In the genomic region with DNA sequence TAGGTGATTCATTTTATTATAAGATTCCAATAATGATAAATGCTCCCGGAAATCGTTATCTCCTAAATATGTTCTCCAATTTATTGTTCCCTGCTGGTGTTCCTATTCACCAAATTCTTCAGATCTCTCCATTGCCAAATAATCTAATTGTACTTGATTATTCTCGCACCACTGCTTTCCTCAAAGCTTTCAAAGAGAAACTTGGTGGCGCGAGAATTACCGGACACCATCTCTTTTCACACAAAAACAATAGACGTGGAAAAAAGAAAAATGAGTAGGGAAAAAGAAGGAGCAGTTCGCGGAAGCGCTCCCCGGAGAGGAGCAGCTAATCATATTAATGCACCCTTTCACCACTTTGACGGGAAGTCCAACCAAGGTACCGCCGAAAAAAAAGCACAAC, we compare ENCODE assay signal across 4 worm cellular contexts.
A peak's percentile ranks its signal among the peaks of the same experiment; 100 is the strongest.
TF ChIP-seq lines count a peak whose summit lies in the region.

No protein-coding gene starts in this region.

TF ChIP-seq in whole organism, L1 larva, 84 proteins besides CTCF, POLR2A, EP300 and RAD21:
- TF ChIP-seq lin-14 (GFP tag; optimal IDR thresholded peaks at IDR 0.05; lab: Kevin White, UChicago): peak; percentile 48
- TF ChIP-seq nhr-12 (tag; optimal IDR thresholded peaks at IDR 0.05; lab: Kevin White, UChicago): no peak
- no peak for TF ChIP-seq jun-1 (tag; optimal IDR thresholded peaks at IDR 0.05; lab: Kevin White, UChicago)

TF ChIP-seq in whole organism, L4 larva, 104 proteins besides CTCF, POLR2A, EP300 and RAD21:
- TF ChIP-seq dve-1 (tag; optimal IDR thresholded peaks at IDR 0.05; lab: Kevin White, UChicago; ENCODE audit: insufficient read depth) (no peak), F44E2.7 (GFP tag; IDR thresholded peaks at IDR 0.05; lab: Robert Waterston, UW) (no peak), aha-1 (tag; lab: Kevin White, UChicago) (peak; percentile 61), D1046.2 (GFP tag; IDR thresholded peaks at IDR 0.05; lab: Robert Waterston, UW) (no peak), pqm-1 (tag; optimal IDR thresholded peaks at IDR 0.05; lab: Kevin White, UChicago) (no peak), daf-16 (GFP tag; optimal IDR thresholded peaks at IDR 0.05; lab: Kevin White, UChicago) (no peak), daf-16 (tag; optimal IDR thresholded peaks at IDR 0.05; lab: Kevin White, UChicago) (no peak)

TF ChIP-seq in whole organism, late embryonic, 69 proteins besides CTCF, POLR2A, EP300 and RAD21:
- peak; percentile 62 for TF ChIP-seq ceh-31 (tag; optimal IDR thresholded peaks at IDR 0.05; lab: Kevin White, UChicago)
- TF ChIP-seq ceh-2 (tag; optimal IDR thresholded peaks at IDR 0.05; lab: Kevin White, UChicago): no peak
- peak; percentile 53 for TF ChIP-seq unc-42 (tag; optimal IDR thresholded peaks at IDR 0.05; lab: Kevin White, UChicago)

TF ChIP-seq in whole organism, mixed stage, embryonic, 35 proteins besides CTCF, POLR2A, EP300 and RAD21:
- no peak for TF ChIP-seq nhr-2 (tag; optimal IDR thresholded peaks at IDR 0.05; lab: Kevin White, UChicago)
- TF ChIP-seq pha-4 (tag; optimal IDR thresholded peaks at IDR 0.05; lab: Kevin White, UChicago): no peak
- TF ChIP-seq ztf-11 (tag; optimal IDR thresholded peaks at IDR 0.05; lab: Kevin White, UChicago): no peak
- TF ChIP-seq ceh-39 (tag; optimal IDR thresholded peaks at IDR 0.05; lab: Kevin White, UChicago): no peak
- no peak for TF ChIP-seq flh-1 (GFP tag; optimal IDR thresholded peaks at IDR 0.05; lab: Kevin White, UChicago)
- peak; percentile 74 for TF ChIP-seq ces-1 (GFP tag; optimal IDR thresholded peaks at IDR 0.05; lab: Kevin White, UChicago)
- TF ChIP-seq drap-1 (GFP tag; optimal IDR thresholded peaks at IDR 0.05; lab: Kevin White, UChicago): no peak
TF ChIP-seq in whole organism, mixed stage, embryonic: peak in this region for 1.
